Fruit fly (Drosophila melanogaster) whole organism, embryonic: Measurements from ENCODE around the gene CG15528.

Experiments used
- Antp ChIP-seq: fragments of 200-800 bp; sonication (Bioruptor generic); optimal IDR thresholded peaks from 3 replicates; lab custom pipeline; 2016; ENCODE audit warnings: missing biosample characterization, missing genetic modification characterization
- Asciz ChIP-seq: fragments of 200-800 bp; sonication (Bioruptor generic); optimal IDR thresholded peaks from 2 replicates; lab custom pipeline; 2017; ENCODE audit warnings: missing biosample characterization, mild to moderate bottlenecking, missing genetic modification characterization, missing genetic modification reagents
- B-H1 ChIP-seq: fragments of 200-800 bp; sonication (Bioruptor generic); IDR thresholded peaks from 3 replicates; pipeline ENCODE4 v1.3.6; 2022; ENCODE audit warnings: missing biosample characterization, missing genetic modification characterization
- Bteb2 ChIP-seq: fragments of 200-800 bp; sonication (Bioruptor generic); optimal IDR thresholded peaks from 2 replicates; lab custom pipeline; 2016; ENCODE audit warnings: missing biosample characterization, missing genetic modification characterization
- CG10565 ChIP-seq: fragments of 200-800 bp; sonication (Bioruptor generic); optimal IDR thresholded peaks from 3 replicates; lab custom pipeline; 2016; ENCODE audit warnings: missing biosample characterization, mild to moderate bottlenecking, missing genetic modification characterization
- CG11560 ChIP-seq: fragments of 200-800 bp; sonication (Bioruptor generic); IDR thresholded peaks from 3 replicates; pipeline ENCODE4 v1.3.6; 2022; ENCODE audit warnings: missing biosample characterization, missing genetic modification characterization
- CG11696 ChIP-seq: fragments of 200-800 bp; sonication (Bioruptor generic); IDR thresholded peaks from 2 replicates; pipeline ENCODE4 v1.3.6; 2022; ENCODE audit warnings: missing biosample characterization, missing genetic modification characterization
- CG1233 ChIP-seq: fragments of 200-800 bp; sonication (Bioruptor generic); optimal IDR thresholded peaks from 4 replicates; lab custom pipeline; 2018; ENCODE audit warnings: missing biosample characterization, mild to moderate bottlenecking, missing genetic modification characterization
- CG15011 ChIP-seq: fragments of 200-800 bp; sonication (Bioruptor generic); optimal IDR thresholded peaks from 3 replicates; lab custom pipeline; 2018; ENCODE audit warnings: missing biosample characterization, mild to moderate bottlenecking, missing genetic modification characterization
- CG18764 ChIP-seq: fragments of 200-800 bp; sonication (Bioruptor generic); optimal IDR thresholded peaks from 3 replicates; lab custom pipeline; 2016; ENCODE audit warnings: missing biosample characterization, missing genetic modification characterization
- CG2129 ChIP-seq: fragments of 200-800 bp; sonication (Bioruptor generic); IDR thresholded peaks from 2 replicates; pipeline ENCODE4 v1.3.6; 2022; ENCODE audit warnings: missing biosample characterization, missing genetic modification characterization; ENCODE audit not compliant: partially characterized antibody
- CG31388 ChIP-seq: fragments of 200-800 bp; sonication (Bioruptor generic); optimal IDR thresholded peaks from 2 replicates; lab custom pipeline; 2016; ENCODE audit warnings: missing biosample characterization, missing genetic modification characterization
- CG34224 ChIP-seq: fragments of 200-800 bp; sonication (Bioruptor generic); IDR thresholded peaks from 3 replicates; pipeline ENCODE4 v1.3.6; 2022; ENCODE audit warnings: missing biosample characterization, missing genetic modification characterization; ENCODE audit not compliant: partially characterized antibody
- CG3995 ChIP-seq: fragments of 200-800 bp; sonication (Bioruptor generic); optimal IDR thresholded peaks from 3 replicates; lab custom pipeline; 2016; ENCODE audit warnings: missing biosample characterization, missing genetic modification characterization
- CG8089 ChIP-seq: fragments of 200-800 bp; sonication (Bioruptor generic); optimal IDR thresholded peaks from 3 replicates; lab custom pipeline; 2016; ENCODE audit warnings: missing biosample characterization, missing genetic modification characterization
- CTCF ChIP-seq: fragments of 200-800 bp; sonication (Bioruptor generic); optimal IDR thresholded peaks from 2 replicates; lab custom pipeline; 2017; ENCODE audit warnings: missing biosample characterization, mild to moderate bottlenecking, missing genetic modification characterization, moderate library complexity
- Deaf1 ChIP-seq: fragments of 200-800 bp; optimal IDR thresholded peaks from 3 replicates; lab custom pipeline; 2019; ENCODE audit warnings: missing biosample characterization, mild to moderate bottlenecking, missing genetic modification characterization, moderate library complexity
- Dek ChIP-seq: fragments of 200-800 bp; sonication (Bioruptor generic); optimal IDR thresholded peaks from 3 replicates; lab custom pipeline; 2019; ENCODE audit warnings: missing biosample characterization, mild to moderate bottlenecking, missing genetic modification characterization, moderate library complexity
- Hr51 ChIP-seq, 2 experiments: fragments of 200-800 bp; sonication (Bioruptor generic); optimal IDR thresholded peaks; 2 replicates in 1 of 2; 3 replicates in 1 of 2; lab custom pipeline; 2016 to 2018; ENCODE audit warnings: missing biosample characterization in 2 of 2, missing genetic modification characterization in 2 of 2, mild to moderate bottlenecking in 1 of 2, moderate library complexity in 1 of 2
- MTF-1 ChIP-seq: fragments of 200-800 bp; sonication (Bioruptor generic); optimal IDR thresholded peaks from 2 replicates; lab custom pipeline; 2018; ENCODE audit warnings: missing biosample characterization, mild to moderate bottlenecking, missing genetic modification characterization, borderline replicate concordance
- NC2α ChIP-seq: fragments of 200-800 bp; sonication (Bioruptor generic); optimal IDR thresholded peaks from 2 replicates; lab custom pipeline; 2016; ENCODE audit warnings: missing biosample characterization, missing genetic modification characterization
- NK7.1 ChIP-seq: fragments of 200-800 bp; sonication (Bioruptor generic); optimal IDR thresholded peaks from 3 replicates; lab custom pipeline; 2016; ENCODE audit warnings: missing biosample characterization, missing genetic modification characterization
- Nf-YA ChIP-seq: fragments of 200-800 bp; sonication (Bioruptor generic); IDR thresholded peaks from 2 replicates; pipeline ENCODE4 v1.3.6; 2022; ENCODE audit warnings: missing biosample characterization, missing genetic modification characterization
- Nf-YB ChIP-seq: fragments of 200-800 bp; sonication (Bioruptor generic); optimal IDR thresholded peaks from 3 replicates; lab custom pipeline; 2019; ENCODE audit warnings: missing biosample characterization, mild to moderate bottlenecking, missing genetic modification characterization, moderate library complexity
- Opbp ChIP-seq: fragments of 200-800 bp; sonication (Bioruptor generic); IDR thresholded peaks from 3 replicates; pipeline ENCODE4 v1.3.6; 2022; ENCODE audit warnings: missing biosample characterization, missing genetic modification characterization; ENCODE audit not compliant: partially characterized antibody
- Optix ChIP-seq: fragments of 200-800 bp; sonication (Bioruptor generic); IDR thresholded peaks from 3 replicates; pipeline ENCODE4 v1.3.6; 2022; ENCODE audit warnings: missing biosample characterization, missing genetic modification characterization
- PHDP ChIP-seq: fragments of 200-800 bp; sonication (Bioruptor generic); optimal IDR thresholded peaks from 3 replicates; lab custom pipeline; 2018; ENCODE audit warnings: missing biosample characterization, mild to moderate bottlenecking, missing genetic modification characterization, moderate library complexity
- Rx ChIP-seq: fragments of 200-800 bp; sonication (Bioruptor generic); IDR thresholded peaks from 2 replicates; pipeline ENCODE4 v1.3.6; 2022; ENCODE audit warnings: missing biosample characterization, missing genetic modification characterization
- Side ChIP-seq: fragments of 200-800 bp; sonication (Bioruptor generic); optimal IDR thresholded peaks from 2 replicates; lab custom pipeline; 2016; ENCODE audit warnings: missing biosample characterization, missing genetic modification characterization
- Sox102F ChIP-seq: fragments of 200-800 bp; sonication (Bioruptor generic); optimal IDR thresholded peaks from 2 replicates; lab custom pipeline; 2018; ENCODE audit warnings: missing biosample characterization, mild to moderate bottlenecking, missing genetic modification characterization, moderate library complexity
- Trl ChIP-seq, 3 experiments: fragments of >200 bp in 2 of 3; fragments of 200-800 bp in 1 of 3; sonication (Bioruptor generic) in 1 of 3; optimal IDR thresholded peaks; 2 replicates in 1 of 3; 3 replicates in 2 of 3; lab custom pipeline; 2016 to 2017; ENCODE audit warnings: missing biosample characterization in 1 of 3, missing genetic modification characterization in 1 of 3
- bab2 ChIP-seq: fragments of 200-800 bp; sonication (Bioruptor generic); optimal IDR thresholded peaks from 2 replicates; lab custom pipeline; 2016; ENCODE audit warnings: missing biosample characterization, missing genetic modification characterization
- br ChIP-seq: fragments of >200 bp; optimal IDR thresholded peaks from 2 replicates; lab custom pipeline; 2017
- dimm ChIP-seq: fragments of 200-800 bp; sonication (Bioruptor generic); IDR thresholded peaks from 2 replicates; pipeline ENCODE4 v1.3.6; 2022; ENCODE audit warnings: missing biosample characterization, missing genetic modification characterization
- dmrt99B ChIP-seq: fragments of 200-800 bp; sonication (Bioruptor generic); optimal IDR thresholded peaks from 2 replicates; lab custom pipeline; 2018; ENCODE audit warnings: missing biosample characterization, mild to moderate bottlenecking, missing genetic modification characterization, moderate library complexity
- dysf ChIP-seq: fragments of 200-800 bp; sonication (Bioruptor generic); IDR thresholded peaks from 3 replicates; pipeline ENCODE4 v1.3.6; 2022; ENCODE audit warnings: missing biosample characterization, missing genetic modification characterization
- grau ChIP-seq: fragments of 200-800 bp; optimal IDR thresholded peaks from 3 replicates; lab custom pipeline; 2019; ENCODE audit warnings: missing biosample characterization, mild to moderate bottlenecking, missing genetic modification characterization, moderate library complexity
- gsb-n ChIP-seq: fragments of 200-800 bp; sonication (Bioruptor generic); optimal IDR thresholded peaks from 3 replicates; lab custom pipeline; 2018; ENCODE audit warnings: missing biosample characterization, mild to moderate bottlenecking, missing genetic modification characterization
- jing ChIP-seq: fragments of 200-800 bp; sonication (Bioruptor generic); optimal IDR thresholded peaks from 2 replicates; lab custom pipeline; 2018; ENCODE audit warnings: missing biosample characterization, mild to moderate bottlenecking, missing genetic modification characterization
- p53 ChIP-seq: fragments of 200-800 bp; sonication (Bioruptor generic); optimal IDR thresholded peaks from 2 replicates; lab custom pipeline; 2016; ENCODE audit warnings: missing biosample characterization, missing genetic modification characterization
- pfk ChIP-seq: fragments of 200-800 bp; sonication (Bioruptor generic); optimal IDR thresholded peaks from 2 replicates; lab custom pipeline; 2018; ENCODE audit warnings: missing biosample characterization, mild to moderate bottlenecking, missing genetic modification characterization, moderate library complexity
- phol ChIP-seq: fragments of 200-800 bp; sonication (Bioruptor generic); optimal IDR thresholded peaks from 3 replicates; lab custom pipeline; 2018; ENCODE audit warnings: missing biosample characterization, mild to moderate bottlenecking, missing genetic modification characterization, moderate library complexity
- pzg ChIP-seq: fragments of 200-800 bp; sonication (Bioruptor generic); optimal IDR thresholded peaks from 3 replicates; lab custom pipeline; 2018; ENCODE audit warnings: missing biosample characterization, mild to moderate bottlenecking, missing genetic modification characterization, moderate library complexity
- schlank ChIP-seq: fragments of 200-800 bp; sonication (Bioruptor generic); optimal IDR thresholded peaks from 2 replicates; lab custom pipeline; 2018; ENCODE audit warnings: missing biosample characterization, mild to moderate bottlenecking, missing genetic modification characterization
- shn ChIP-seq: fragments of 200-800 bp; sonication (Bioruptor generic); optimal IDR thresholded peaks from 3 replicates; lab custom pipeline; 2016; ENCODE audit warnings: missing biosample characterization, missing genetic modification characterization
- ssp ChIP-seq: fragments of 200-800 bp; sonication (Bioruptor generic); IDR thresholded peaks from 2 replicates; pipeline ENCODE4 v1.3.6; 2022; ENCODE audit warnings: missing biosample characterization, missing genetic modification characterization
- stwl ChIP-seq: fragments of 200-800 bp; sonication (Bioruptor generic); optimal IDR thresholded peaks from 3 replicates; lab custom pipeline; 2018; ENCODE audit warnings: missing biosample characterization, mild to moderate bottlenecking, missing genetic modification characterization, moderate library complexity
- tgo ChIP-seq: fragments of 200-800 bp; sonication (Bioruptor generic); IDR thresholded peaks from 3 replicates; pipeline ENCODE4 v1.3.6; 2022; ENCODE audit warnings: missing biosample characterization, missing genetic modification characterization
- trem ChIP-seq: fragments of 200-800 bp; optimal IDR thresholded peaks from 3 replicates; lab custom pipeline; 2019; ENCODE audit warnings: missing biosample characterization, mild to moderate bottlenecking, missing genetic modification characterization, moderate library complexity
- vfl ChIP-seq: fragments of 200-800 bp; sonication (Bioruptor generic); optimal IDR thresholded peaks from 2 replicates; lab custom pipeline; 2016; ENCODE audit warnings: missing biosample characterization, missing genetic modification characterization
- z ChIP-seq: fragments of 200-800 bp; sonication (Bioruptor generic); IDR thresholded peaks from 3 replicates; pipeline ENCODE4 v1.3.6; 2022; ENCODE audit warnings: missing biosample characterization, missing genetic modification characterization

Gene CG15528

DNA sequence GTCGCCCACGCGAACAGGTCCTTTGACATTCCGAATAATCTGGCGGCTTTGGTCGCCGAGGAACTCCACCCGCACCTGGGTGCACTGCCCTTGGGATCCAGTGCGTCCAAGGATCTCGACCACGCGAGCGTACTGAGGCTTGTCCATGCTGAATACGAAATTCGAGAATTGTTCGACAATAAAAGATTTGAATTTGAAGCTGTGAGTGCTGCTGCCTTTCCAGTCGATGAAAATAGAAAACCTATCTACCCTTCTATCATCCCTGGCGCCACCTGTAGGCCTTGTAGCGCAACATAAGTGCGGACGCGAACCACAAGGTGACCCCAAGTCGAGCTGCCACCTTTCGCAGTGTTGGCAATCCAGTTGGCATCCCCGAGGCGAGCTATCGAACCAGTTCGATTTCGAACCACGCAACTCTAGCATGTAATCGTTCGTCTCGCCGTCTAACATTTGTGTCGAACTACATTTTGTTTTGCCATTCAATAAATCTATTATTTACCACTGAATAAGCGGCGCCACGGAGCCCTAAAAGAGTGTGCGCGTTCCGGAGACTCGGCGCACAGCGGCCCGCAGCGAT, 29.4 kb downstream of the CG15528 start, which contains the start of the genes RpS28a and Axn (continued):
- TF ChIP-seq CG34224 (GFP tag; lab: Robert Waterston, UW) (0 out of 3 replicates have a peak, but pooled peaks have one; percentile 10), gsb-n (tag; lab: Kevin White, UChicago) (no peak), PHDP (no peak), Antp (GFP tag; lab: Kevin White, UChicago) (no peak), schlank (no peak), MTF-1 (GFP tag; lab: Kevin White, UChicago) (no peak), NC2α (GFP tag; lab: Kevin White, UChicago) (no peak), CG3995 (no peak), Bteb2 (GFP tag; lab: Kevin White, UChicago) (no peak), Opbp (GFP tag; lab: Robert Waterston, UW) (peak; percentile 56; the same call in 2 of the 3 replicates), Nf-YB (GFP tag; lab: Kevin White, UChicago) (no peak), CG15011 (GFP tag; lab: Kevin White, UChicago) (no peak), CTCF (peak; percentile 97), Trl (optimal IDR thresholded peaks at IDR 0.05; lab: Kevin White, UChicago) (no peak), Trl (GFP tag; optimal IDR thresholded peaks at IDR 0.05; lab: Kevin White, UChicago) (no peak), pzg (peak; percentile 98), Rx (GFP tag; lab: Robert Waterston, UW) (no peak), Hr51 (GFP tag; optimal IDR thresholded peaks at IDR 0.05; lab: Kevin White, UChicago) (no peak), Optix (GFP tag; lab: Robert Waterston, UW) (no peak; the same call in 2 of the 3 replicates), jing (GFP tag; lab: Kevin White, UChicago) (no peak), CG31388 (GFP tag; lab: Kevin White, UChicago) (no peak), bab2 (GFP tag; lab: Kevin White, UChicago) (peak; percentile 18), Dek (tag; lab: Kevin White, UChicago) (peak; percentile 1), dmrt99B (tag; lab: Kevin White, UChicago) (no peak), Asciz (GFP tag; lab: Kevin White, UChicago) (no peak), phol (tag; lab: Kevin White, UChicago) (peak; percentile 37), Deaf1 (no peak), shn (no peak), NK7.1 (GFP tag; lab: Kevin White, UChicago) (no peak), CG18764 (no peak), pfk (GFP tag; lab: Kevin White, UChicago) (no peak), CG2129 (GFP tag; lab: Robert Waterston, UW) (no peak; the same call in 1 of the 2 replicates), ssp (GFP tag; lab: Robert Waterston, UW) (no peak), CG1233 (GFP tag; lab: Kevin White, UChicago) (no peak), p53 (GFP tag; lab: Kevin White, UChicago) (peak; percentile 39), br (lab: Kevin White, UChicago) (no peak), vfl (GFP tag; lab: Kevin White, UChicago) (no peak), dimm (GFP tag; lab: Robert Waterston, UW) (no peak), stwl (no peak), tgo (no peak), Nf-YA (GFP tag; lab: Robert Waterston, UW) (no peak), z (GFP tag; lab: Robert Waterston, UW) (no peak), CG8089 (GFP tag; lab: Kevin White, UChicago) (no peak), trem (tag; lab: Kevin White, UChicago) (peak; percentile 99), grau (tag; lab: Kevin White, UChicago) (no peak), CG11560 (tag; lab: Robert Waterston, UW) (no peak), dysf (GFP tag; lab: Robert Waterston, UW) (peak; percentile 37; the same call in 1 of the 3 replicates), Side (GFP tag; lab: Kevin White, UChicago) (no peak), CG11696 (GFP tag; lab: Robert Waterston, UW) (no peak), CG10565 (GFP tag; lab: Kevin White, UChicago) (no peak), B-H1 (GFP tag; lab: Robert Waterston, UW) (no peak), Sox102F (GFP tag; lab: Kevin White, UChicago) (no peak)
